Fruit fly (Drosophila melanogaster): ENCODE results near the gene hoe1.

hoe1 gene

DNA sequence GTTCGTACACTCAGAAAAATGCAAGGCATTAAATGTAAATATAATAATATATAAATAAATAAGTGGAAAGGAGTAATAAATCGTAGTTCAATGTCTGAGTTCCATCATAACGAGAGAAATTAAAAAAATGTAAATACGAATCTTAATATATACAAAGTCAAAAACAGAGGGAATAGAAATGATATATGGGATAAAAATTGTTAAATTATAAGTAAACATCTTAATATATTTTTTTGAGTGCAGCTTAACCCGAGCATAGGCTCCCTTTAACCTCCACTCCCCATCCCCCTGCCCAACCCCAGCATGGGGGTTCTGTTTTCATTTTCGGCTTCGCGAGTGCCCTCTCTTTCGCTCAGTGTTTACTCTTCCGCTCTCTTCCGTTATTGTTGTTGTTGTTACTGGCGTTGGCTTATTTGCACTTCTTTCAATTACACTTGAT, 16.4 kb downstream of the hoe1 start (continued):
- TF ChIP-seq ERR (GFP tag; optimal IDR thresholded peaks at IDR 0.05) (no peak), fu2 (GFP tag; optimal IDR thresholded peaks at IDR 0.05) (no peak), Sox100B (GFP tag; optimal IDR thresholded peaks at IDR 0.05) (peak; percentile 40), MTF-1 (GFP tag; optimal IDR thresholded peaks at IDR 0.05; ENCODE audit: borderline replicate concordance) (no peak), CG31224 (GFP tag; IDR thresholded peaks at IDR 0.05) (no peak), CG13424 (tag; optimal IDR thresholded peaks at IDR 0.05) (peak; percentile 24), klu (GFP tag; IDR thresholded peaks at IDR 0.05) (no peak), pho (GFP tag; optimal IDR thresholded peaks at IDR 0.05) (no peak), row (GFP tag; IDR thresholded peaks at IDR 0.05) (peak; percentile 35; the same call in 1 of the 3 replicates), yki (optimal IDR thresholded peaks at IDR 0.05) (no peak), CG10565 (GFP tag; optimal IDR thresholded peaks at IDR 0.05) (no peak), slbo (GFP tag; IDR thresholded peaks at IDR 0.05) (no peak), kni (GFP tag; optimal IDR thresholded peaks at IDR 0.05) (no peak), CoRest (tag; optimal IDR thresholded peaks at IDR 0.05) (peak; percentile 22), Drgx (GFP tag; IDR thresholded peaks at IDR 0.05) (peak; percentile 22; the same call in 1 of the 2 replicates), CG42726 (GFP tag; IDR thresholded peaks at IDR 0.05; ENCODE audit: partially characterized antibody) (no peak), NC2β (GFP tag; optimal IDR thresholded peaks at IDR 0.05) (no peak), CG3407 (GFP tag; optimal IDR thresholded peaks at IDR 0.05) (no peak), cwo (GFP tag; optimal IDR thresholded peaks at IDR 0.05) (peak; percentile 1), Sry-β (GFP tag; optimal IDR thresholded peaks at IDR 0.05) (no peak), ac (GFP tag; optimal IDR thresholded peaks at IDR 0.05) (no peak), tgo (GFP tag; IDR thresholded peaks at IDR 0.05) (0 out of 3 replicates have a peak, but pooled peaks have one; percentile 31), maf-S (GFP tag; optimal IDR thresholded peaks at IDR 0.05) (no peak), slou (GFP tag; optimal IDR thresholded peaks at IDR 0.05) (no peak), Dip3 (GFP tag; optimal IDR thresholded peaks at IDR 0.05) (no peak), Oli (tag; optimal IDR thresholded peaks at IDR 0.05) (peak; percentile 22), HLHmδ (GFP tag; optimal IDR thresholded peaks at IDR 0.05) (no peak), caup (GFP tag; optimal IDR thresholded peaks at IDR 0.05; ENCODE audit: severe bottlenecking) (no peak), CG14667 (GFP tag; IDR thresholded peaks at IDR 0.05) (no peak), CG17385 (GFP tag; optimal IDR thresholded peaks at IDR 0.05) (no peak), croc (GFP tag; conservative IDR thresholded peaks at IDR 0.05) (peak; percentile 46; the same call in 2 of the 3 replicates), sob (GFP tag; IDR thresholded peaks at IDR 0.05) (no peak), CG13296 (GFP tag; optimal IDR thresholded peaks at IDR 0.05) (no peak), Asciz (GFP tag; optimal IDR thresholded peaks at IDR 0.05) (peak; percentile 44), CG16779 (GFP tag; IDR thresholded peaks at IDR 0.05) (no peak), schlank (tag; optimal IDR thresholded peaks at IDR 0.05) (no peak), CG14050 (GFP tag; IDR thresholded peaks at IDR 0.05) (no peak), Sin3A (optimal IDR thresholded peaks at IDR 0.05) (no peak), CG3847 (GFP tag; IDR thresholded peaks at IDR 0.05) (no peak), oc (tag; optimal IDR thresholded peaks at IDR 0.05) (no peak), CG3726 (GFP tag; IDR thresholded peaks at IDR 0.05) (no peak), CG15601 (tag; optimal IDR thresholded peaks at IDR 0.05) (peak; percentile 7), CG10979 (tag; optimal IDR thresholded peaks at IDR 0.05) (peak; percentile 64), CG7963 (GFP tag; IDR thresholded peaks at IDR 0.05; ENCODE audit: partially characterized antibody) (no peak), CG18262 (tag; optimal IDR thresholded peaks at IDR 0.05) (peak; percentile 57), CG11723 (GFP tag; optimal IDR thresholded peaks at IDR 0.05) (no peak), CG10147 (GFP tag; optimal IDR thresholded peaks at IDR 0.05) (no peak), bowl (GFP tag; IDR thresholded peaks at IDR 0.05) (no peak), cg (GFP tag; optimal IDR thresholded peaks at IDR 0.05) (no peak), en (GFP tag; optimal IDR thresholded peaks at IDR 0.05) (no peak), CG12219 (GFP tag; optimal IDR thresholded peaks at IDR 0.05) (no peak), CG1233 (GFP tag; optimal IDR thresholded peaks at IDR 0.05) (no peak)

Measured in whole organism, embryonic.